Fruit fly (Drosophila melanogaster) whole organism, embryonic: ENCODE measurements around the gene CG33160.

ENCODE experiments used
- ATbp ChIP-seq: fragments of 200-800 bp; sonication (Bioruptor generic); optimal IDR thresholded peaks from 2 replicates; lab custom pipeline; 2017; ENCODE audit warnings: missing biosample characterization, mild to moderate bottlenecking, missing genetic modification characterization, missing genetic modification reagents
- Bdp1 ChIP-seq: fragments of 200-800 bp; sonication (Bioruptor generic); optimal IDR thresholded peaks from 3 replicates; lab custom pipeline; 2016; ENCODE audit warnings: missing biosample characterization, missing genetic modification characterization
- CG10274 ChIP-seq: fragments of 200-800 bp; sonication (Bioruptor generic); optimal IDR thresholded peaks from 3 replicates; lab custom pipeline; 2017; ENCODE audit warnings: missing biosample characterization, mild to moderate bottlenecking, missing genetic modification characterization
- CG12104 ChIP-seq: fragments of 200-800 bp; sonication (Bioruptor generic); optimal IDR thresholded peaks from 3 replicates; lab custom pipeline; 2016; ENCODE audit warnings: missing biosample characterization, missing genetic modification characterization
- CG1233 ChIP-seq: fragments of 200-800 bp; sonication (Bioruptor generic); optimal IDR thresholded peaks from 4 replicates; lab custom pipeline; 2018; ENCODE audit warnings: missing biosample characterization, mild to moderate bottlenecking, missing genetic modification characterization
- CG13123 ChIP-seq: fragments of 200-800 bp; sonication (Bioruptor generic); optimal IDR thresholded peaks from 2 replicates; lab custom pipeline; 2016; ENCODE audit warnings: missing biosample characterization, missing genetic modification characterization
- CG16813 ChIP-seq: fragments of 200-800 bp; sonication (Bioruptor generic); IDR thresholded peaks from 3 replicates; pipeline ENCODE4 v1.3.6; 2022; ENCODE audit warnings: missing biosample characterization, missing genetic modification characterization; ENCODE audit not compliant: partially characterized antibody
- CG30403 ChIP-seq: fragments of 200-800 bp; sonication (Bioruptor generic); optimal IDR thresholded peaks from 3 replicates; lab custom pipeline; 2016; ENCODE audit warnings: missing biosample characterization, missing genetic modification characterization
- CG32767 ChIP-seq: fragments of 200-800 bp; sonication (Bioruptor generic); IDR thresholded peaks from 2 replicates; pipeline ENCODE4 v1.3.6; 2022; ENCODE audit warnings: missing biosample characterization, missing genetic modification characterization
- CG33213 ChIP-seq: fragments of 200-800 bp; sonication (Bioruptor generic); optimal IDR thresholded peaks from 3 replicates; lab custom pipeline; 2016; ENCODE audit warnings: missing biosample characterization, missing genetic modification characterization
- CG42726 ChIP-seq: fragments of 200-800 bp; sonication (Bioruptor generic); IDR thresholded peaks from 2 replicates; pipeline ENCODE4 v1.3.6; 2022; ENCODE audit warnings: missing biosample characterization, missing genetic modification characterization; ENCODE audit not compliant: partially characterized antibody
- CG5180 ChIP-seq: fragments of 200-800 bp; sonication (Bioruptor generic); optimal IDR thresholded peaks from 3 replicates; lab custom pipeline; 2017; ENCODE audit warnings: missing biosample characterization, missing genetic modification characterization, mild to moderate bottlenecking, moderate library complexity, missing genetic modification reagents
- CG7271 ChIP-seq: fragments of 200-800 bp; sonication (Bioruptor generic); optimal IDR thresholded peaks from 2 replicates; lab custom pipeline; 2018; ENCODE audit warnings: missing biosample characterization, mild to moderate bottlenecking, missing genetic modification characterization, moderate library complexity
- CG7357 ChIP-seq: fragments of 200-800 bp; sonication (Bioruptor generic); IDR thresholded peaks from 3 replicates; pipeline ENCODE4 v1.3.6; 2022; ENCODE audit warnings: missing biosample characterization, missing genetic modification characterization
- CG7745 ChIP-seq: fragments of 200-800 bp; sonication (Bioruptor generic); optimal IDR thresholded peaks from 2 replicates; lab custom pipeline; 2018; ENCODE audit warnings: missing biosample characterization, mild to moderate bottlenecking, missing genetic modification characterization, moderate library complexity
- CG7839 ChIP-seq: fragments of 200-800 bp; sonication (Bioruptor generic); optimal IDR thresholded peaks from 3 replicates; lab custom pipeline; 2018; ENCODE audit warnings: missing biosample characterization, mild to moderate bottlenecking, missing genetic modification characterization, moderate library complexity
- CG9727 ChIP-seq: fragments of 200-800 bp; sonication (Bioruptor generic); optimal IDR thresholded peaks from 3 replicates; lab custom pipeline; 2017; ENCODE audit warnings: missing biosample characterization, mild to moderate bottlenecking, missing genetic modification characterization
- D ChIP-seq, 2 experiments: fragments of 200-800 bp in 1 of 2; fragments of >200 bp in 1 of 2; sonication (Bioruptor generic) in 1 of 2; optimal IDR thresholded peaks; 2 replicates in 1 of 2; 3 replicates in 1 of 2; lab custom pipeline; 2017; ENCODE audit warnings: mild to moderate bottlenecking in 1 of 2, missing biosample characterization in 1 of 2, missing genetic modification characterization in 1 of 2, missing genetic modification reagents in 1 of 2
- D19B ChIP-seq: fragments of 200-800 bp; sonication (Bioruptor generic); optimal IDR thresholded peaks from 2 replicates; lab custom pipeline; 2017; ENCODE audit warnings: missing biosample characterization, mild to moderate bottlenecking, missing genetic modification characterization
- Fer2 ChIP-seq: fragments of 200-800 bp; sonication (Bioruptor generic); optimal IDR thresholded peaks from 2 replicates; lab custom pipeline; 2018; ENCODE audit warnings: missing biosample characterization, mild to moderate bottlenecking, missing genetic modification characterization, moderate library complexity
- H15 ChIP-seq: fragments of 200-800 bp; sonication (Bioruptor generic); IDR thresholded peaks from 3 replicates; pipeline ENCODE4 v1.3.6; 2022; ENCODE audit warnings: missing biosample characterization, missing genetic modification characterization
- HLHmδ ChIP-seq: fragments of 200-800 bp; sonication (Bioruptor generic); optimal IDR thresholded peaks from 2 replicates; lab custom pipeline; 2018; ENCODE audit warnings: missing biosample characterization, mild to moderate bottlenecking, missing genetic modification characterization, moderate library complexity
- Hr39 ChIP-seq: fragments of >200 bp; optimal IDR thresholded peaks from 2 replicates; lab custom pipeline; 2017
- NC2α ChIP-seq: fragments of 200-800 bp; sonication (Bioruptor generic); optimal IDR thresholded peaks from 2 replicates; lab custom pipeline; 2016; ENCODE audit warnings: missing biosample characterization, missing genetic modification characterization
- NfI ChIP-seq: fragments of 200-800 bp; sonication (Bioruptor generic); optimal IDR thresholded peaks from 3 replicates; lab custom pipeline; 2018; ENCODE audit warnings: missing biosample characterization, mild to moderate bottlenecking, missing genetic modification characterization, moderate library complexity
- Spps ChIP-seq: fragments of 200-800 bp; sonication (Bioruptor generic); optimal IDR thresholded peaks from 2 replicates; lab custom pipeline; 2018; ENCODE audit warnings: missing biosample characterization, mild to moderate bottlenecking, missing genetic modification characterization
- Xbp1 ChIP-seq: fragments of 200-800 bp; sonication (Bioruptor generic); optimal IDR thresholded peaks from 3 replicates; lab custom pipeline; 2016; ENCODE audit warnings: missing biosample characterization, mild to moderate bottlenecking, missing genetic modification characterization
- ab ChIP-seq: fragments of 200-800 bp; sonication (Bioruptor generic); optimal IDR thresholded peaks from 2 replicates; lab custom pipeline; 2016; ENCODE audit warnings: missing biosample characterization, missing genetic modification characterization
- abd-A ChIP-seq: fragments of 200-800 bp; sonication (Bioruptor generic); optimal IDR thresholded peaks from 3 replicates; lab custom pipeline; 2019; ENCODE audit warnings: missing biosample characterization, mild to moderate bottlenecking, missing genetic modification characterization, moderate library complexity
- ase ChIP-seq: fragments of 200-800 bp; sonication (Bioruptor generic); IDR thresholded peaks from 3 replicates; pipeline ENCODE4 v1.3.6; 2022; ENCODE audit warnings: missing biosample characterization, missing genetic modification characterization
- bcd ChIP-seq: fragments of 200-800 bp; sonication (Bioruptor generic); optimal IDR thresholded peaks from 2 replicates; lab custom pipeline; 2017; ENCODE audit warnings: missing biosample characterization, mild to moderate bottlenecking, missing genetic modification characterization
- crp ChIP-seq, 2 experiments: fragments of 200-800 bp; sonication (Bioruptor generic); optimal IDR thresholded peaks; 2 replicates in 1 of 2; 3 replicates in 1 of 2; lab custom pipeline; 2017; ENCODE audit warnings: missing biosample characterization in 2 of 2, missing genetic modification characterization in 2 of 2, mild to moderate bottlenecking in 1 of 2, moderate library complexity in 1 of 2
- disco-r ChIP-seq: fragments of 200-800 bp; sonication (Bioruptor generic); optimal IDR thresholded peaks from 2 replicates; lab custom pipeline; 2016; ENCODE audit warnings: missing biosample characterization, missing genetic modification characterization
- dysf ChIP-seq: fragments of 200-800 bp; sonication (Bioruptor generic); IDR thresholded peaks from 3 replicates; pipeline ENCODE4 v1.3.6; 2022; ENCODE audit warnings: missing biosample characterization, missing genetic modification characterization
- fd96Cb ChIP-seq: fragments of 200-800 bp; sonication (Bioruptor generic); optimal IDR thresholded peaks from 2 replicates; lab custom pipeline; 2018; ENCODE audit warnings: missing biosample characterization, mild to moderate bottlenecking, missing genetic modification characterization, moderate library complexity
- fru ChIP-seq: fragments of >200 bp; optimal IDR thresholded peaks from 2 replicates; lab custom pipeline; 2017
- gsb ChIP-seq: fragments of 200-800 bp; sonication (Bioruptor generic); IDR thresholded peaks from 2 replicates; pipeline ENCODE4 v1.3.6; 2022; ENCODE audit warnings: missing biosample characterization, missing genetic modification characterization
- luna ChIP-seq: fragments of 200-800 bp; sonication (Bioruptor generic); optimal IDR thresholded peaks from 2 replicates; lab custom pipeline; 2016; ENCODE audit warnings: missing biosample characterization, missing genetic modification characterization
- onecut ChIP-seq: fragments of 200-800 bp; sonication (Bioruptor generic); IDR thresholded peaks from 2 replicates; pipeline ENCODE4 v1.3.6; 2022; ENCODE audit warnings: missing biosample characterization, missing genetic modification characterization
- pan ChIP-seq, 4 experiments: fragments of >200 bp in 3 of 4; fragments of 200-800 bp in 1 of 4; sonication (Bioruptor generic) in 1 of 4; optimal IDR thresholded peaks in 3 of 4; IDR thresholded peaks in 1 of 4; 2 replicates each; pipeline versions ENCODE4 v1.3.6 to Lab custom; 2017 to 2022; ENCODE audit warnings: missing biosample characterization in 2 of 4, missing genetic modification characterization in 2 of 4, mixed read lengths in 1 of 4
- peb ChIP-seq: fragments of 200-800 bp; sonication (Bioruptor generic); IDR thresholded peaks from 2 replicates; pipeline ENCODE4 v1.3.6; 2022; ENCODE audit warnings: missing biosample characterization, missing genetic modification characterization
- row ChIP-seq: fragments of 200-800 bp; sonication (Bioruptor generic); IDR thresholded peaks from 3 replicates; pipeline ENCODE4 v1.3.6; 2022; ENCODE audit warnings: missing biosample characterization, missing genetic modification characterization
- sc ChIP-seq, 3 experiments: fragments of >200 bp in 2 of 3; fragments of 200-800 bp in 1 of 3; sonication (Bioruptor generic) in 1 of 3; optimal IDR thresholded peaks; 2 replicates in 2 of 3; 3 replicates in 1 of 3; lab custom pipeline; 2017; ENCODE audit warnings: mild to moderate bottlenecking in 1 of 3, missing biosample characterization in 1 of 3, missing genetic modification characterization in 1 of 3, missing genetic modification reagents in 1 of 3
- sens ChIP-seq: fragments of 200-800 bp; sonication (Bioruptor generic); peaks from one replicate; lab custom pipeline; 2016; ENCODE audit warnings: missing biosample characterization, missing genetic modification characterization
- sisA ChIP-seq: fragments of 200-800 bp; sonication (Bioruptor generic); IDR thresholded peaks from 2 replicates; pipeline ENCODE4 v1.3.6; 2022; ENCODE audit warnings: missing biosample characterization, missing genetic modification characterization
- tio ChIP-seq: fragments of 200-800 bp; sonication (Bioruptor generic); optimal IDR thresholded peaks from 2 replicates; lab custom pipeline; 2017; ENCODE audit warnings: missing biosample characterization, missing genetic modification characterization, inconsistent platforms
- wdn ChIP-seq: fragments of 200-800 bp; sonication (Bioruptor generic); IDR thresholded peaks from 2 replicates; pipeline ENCODE4 v1.3.6; 2022; ENCODE audit warnings: missing biosample characterization, missing genetic modification characterization
- zfh2 ChIP-seq: fragments of 200-800 bp; sonication (Bioruptor generic); optimal IDR thresholded peaks from 2 replicates; lab custom pipeline; 2016; ENCODE audit warnings: missing biosample characterization, missing genetic modification characterization

The CG33160 gene

DNA sequence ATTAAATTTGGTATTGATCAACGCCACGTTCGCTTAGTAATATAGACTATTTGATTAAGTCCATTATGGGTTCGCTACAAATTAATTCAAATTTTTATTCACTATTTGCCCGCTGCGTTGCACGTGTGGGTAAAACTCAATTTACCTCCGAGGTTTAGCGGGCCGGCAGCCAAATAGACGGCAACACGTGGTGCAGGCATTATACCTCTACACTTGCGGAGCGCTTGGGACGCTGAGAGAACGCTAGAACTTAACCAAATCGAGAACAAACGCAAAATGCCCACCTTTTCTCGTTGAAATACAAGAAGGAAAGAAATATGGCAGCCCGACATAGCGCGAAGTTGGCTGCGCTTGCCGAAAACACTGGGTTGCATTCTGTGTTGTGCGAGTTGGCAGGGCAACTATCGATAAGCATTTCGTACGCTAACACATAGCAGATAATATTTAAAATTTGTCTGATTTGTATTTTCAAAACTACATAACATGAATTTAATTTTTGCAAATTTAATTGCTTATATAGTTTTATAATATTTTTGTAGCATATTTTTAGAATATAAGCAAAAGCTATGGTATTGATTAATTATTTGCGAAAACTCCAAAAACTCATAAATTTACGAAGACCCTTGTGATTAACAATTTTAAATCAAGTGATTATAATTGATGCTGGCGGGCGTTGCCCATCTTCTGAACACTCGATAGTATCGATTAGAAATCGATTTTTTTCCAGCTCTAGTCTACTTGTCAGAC lies 16.7 kb upstream of the CG33160 start, which contains the start of the genes RpL28 and eIF1 (continued):
- TF ChIP-seq Bdp1 (GFP tag; lab: Kevin White, UChicago) (peak; percentile 87), CG9727 (GFP tag; lab: Kevin White, UChicago) (peak; percentile 97), disco-r (peak; percentile 91), CG10274 (peak; percentile 87), CG7271 (tag; lab: Kevin White, UChicago) (peak; percentile 95), CG30403 (GFP tag; lab: Kevin White, UChicago) (peak; percentile 92), abd-A (tag; lab: Kevin White, UChicago) (no peak), CG12104 (GFP tag; lab: Kevin White, UChicago) (peak; percentile 96), CG32767 (GFP tag; lab: Robert Waterston, UW) (peak; percentile 57; the same call in 1 of the 2 replicates), ATbp (GFP tag; lab: Kevin White, UChicago) (peak; percentile 88), peb (GFP tag; lab: Robert Waterston, UW) (peak; percentile 52; the same call in 1 of the 2 replicates), sisA (GFP tag; lab: Robert Waterston, UW) (peak; percentile 73), HLHmδ (peak; percentile 99), bcd (GFP tag; lab: Kevin White, UChicago) (peak; percentile 97), wdn (peak; percentile 57), pan (optimal IDR thresholded peaks at IDR 0.05; lab: Kevin White, UChicago) (no peak), pan (GFP tag; optimal IDR thresholded peaks at IDR 0.05 in 1 of 2, IDR thresholded peaks at IDR 0.05 in 1 of 2) (peak in 1 of 2 experiments; percentile 88), crp (GFP tag; optimal IDR thresholded peaks at IDR 0.05; lab: Kevin White, UChicago) (peak in 1 of 2 experiments; percentile 64), CG7745 (tag; lab: Kevin White, UChicago) (peak; percentile 40), Spps (tag; lab: Kevin White, UChicago) (peak; percentile 36), CG16813 (peak; percentile 85), tio (GFP tag; lab: Kevin White, UChicago) (no peak), sens (peak; percentile 97), onecut (GFP tag; lab: Robert Waterston, UW) (peak; percentile 89), CG13123 (peak; percentile 100), CG7357 (GFP tag; lab: Robert Waterston, UW) (peak; percentile 64), luna (GFP tag; lab: Kevin White, UChicago) (peak; percentile 92), D19B (GFP tag; lab: Kevin White, UChicago) (peak; percentile 83), Hr39 (lab: Kevin White, UChicago) (no peak), fru (lab: Kevin White, UChicago) (no peak), zfh2 (GFP tag; lab: Kevin White, UChicago) (peak; percentile 90), fd96Cb (peak; percentile 74), gsb (peak; percentile 56), ase (peak; percentile 87), ab (peak; percentile 69), sc (optimal IDR thresholded peaks at IDR 0.05; lab: Kevin White, UChicago) (no peak), sc (GFP tag; optimal IDR thresholded peaks at IDR 0.05; lab: Kevin White, UChicago) (peak; percentile 92), Fer2 (peak; percentile 82), row (GFP tag; lab: Robert Waterston, UW) (peak; percentile 87), CG42726 (GFP tag; lab: Robert Waterston, UW) (no peak; the same call in none of the 2 replicates), CG1233 (GFP tag; lab: Kevin White, UChicago) (peak; percentile 96), H15 (GFP tag; lab: Robert Waterston, UW) (peak; percentile 79), NfI (GFP tag; lab: Kevin White, UChicago) (peak; percentile 98), Xbp1 (GFP tag; lab: Kevin White, UChicago) (peak; percentile 93), dysf (peak; percentile 84; the same call in 2 of the 3 replicates), CG33213 (GFP tag; lab: Kevin White, UChicago) (peak; percentile 93), NC2α (peak; percentile 83), D (optimal IDR thresholded peaks at IDR 0.05; lab: Kevin White, UChicago) (no peak), D (GFP tag; optimal IDR thresholded peaks at IDR 0.05; lab: Kevin White, UChicago) (peak; percentile 90), CG7839 (tag; lab: Kevin White, UChicago) (peak; percentile 84), CG5180 (GFP tag; lab: Kevin White, UChicago) (peak; percentile 81)
